Fruit fly (Drosophila melanogaster): ENCODE data around the gene CG15879.

The CG15879 gene

dm6 chr3L:2164031-2164537, 4.8 kb downstream of the CG15879 start (continued):
- peak; percentile 32 for TF ChIP-seq Six4 (GFP tag; optimal IDR thresholded peaks at IDR 0.05)
- TF ChIP-seq slou (GFP tag; optimal IDR thresholded peaks at IDR 0.05), result no peak
- no peak for TF ChIP-seq Adf1 (GFP tag; IDR thresholded peaks at IDR 0.05)
- TF ChIP-seq Xrp1 (GFP tag; IDR thresholded peaks at IDR 0.05), result peak; percentile 72; the same call in 1 of the 2 replicates
- no peak for TF ChIP-seq CG4707 (GFP tag; optimal IDR thresholded peaks at IDR 0.05)
- TF ChIP-seq Pdp1 (GFP tag; optimal IDR thresholded peaks at IDR 0.05), result peak in 1 of 2 experiments; percentile 24
- peak; percentile 70 for TF ChIP-seq phol (tag; optimal IDR thresholded peaks at IDR 0.05)
- TF ChIP-seq danr (GFP tag; IDR thresholded peaks at IDR 0.05), result peak; percentile 48; the same call in 1 of the 2 replicates
- TF ChIP-seq CG10654 (GFP tag; optimal IDR thresholded peaks at IDR 0.05), result peak; percentile 35
- TF ChIP-seq pan (optimal IDR thresholded peaks at IDR 0.05), result no peak
- TF ChIP-seq pan (GFP tag; optimal IDR thresholded peaks at IDR 0.05 in 1 of 2, IDR thresholded peaks at IDR 0.05 in 1 of 2), result peak in 1 of 2 experiments; percentile 62
- no peak for TF ChIP-seq Optix (GFP tag; IDR thresholded peaks at IDR 0.05)
- TF ChIP-seq prd (optimal IDR thresholded peaks at IDR 0.05), result no peak
- peak; percentile 67; the same call in 2 of the 3 replicates for TF ChIP-seq prd (GFP tag; IDR thresholded peaks at IDR 0.05)
- no peak for TF ChIP-seq CG3065 (GFP tag; optimal IDR thresholded peaks at IDR 0.05)
- no peak for TF ChIP-seq CG6272 (GFP tag; IDR thresholded peaks at IDR 0.05)
- TF ChIP-seq CG17328 (GFP tag; IDR thresholded peaks at IDR 0.05), result peak; percentile 56
- TF ChIP-seq TFAM (GFP tag; optimal IDR thresholded peaks at IDR 0.05), result no peak
- no peak for TF ChIP-seq Opbp (GFP tag; IDR thresholded peaks at IDR 0.05; ENCODE audit: partially characterized antibody)
- peak; percentile 61; the same call in 2 of the 3 replicates for TF ChIP-seq CG34422 (GFP tag; IDR thresholded peaks at IDR 0.05)
- TF ChIP-seq kay (GFP tag; optimal IDR thresholded peaks at IDR 0.05), result no peak
- peak; percentile 13 for TF ChIP-seq CG4424 (GFP tag; optimal IDR thresholded peaks at IDR 0.05)
- no peak for TF ChIP-seq D (optimal IDR thresholded peaks at IDR 0.05)
- peak; percentile 64 for TF ChIP-seq D (GFP tag; optimal IDR thresholded peaks at IDR 0.05)
- no peak for TF ChIP-seq kni (GFP tag; optimal IDR thresholded peaks at IDR 0.05)
- no peak for TF ChIP-seq Usf (GFP tag; optimal IDR thresholded peaks at IDR 0.05)
- no peak for TF ChIP-seq pb (GFP tag; optimal IDR thresholded peaks at IDR 0.05)
- TF ChIP-seq rib (GFP tag; IDR thresholded peaks at IDR 0.05), result no peak
- TF ChIP-seq CG17359 (tag; optimal IDR thresholded peaks at IDR 0.05), result peak; percentile 40
- no peak for TF ChIP-seq nau (GFP tag; optimal IDR thresholded peaks at IDR 0.05)
- TF ChIP-seq NC2β (GFP tag; optimal IDR thresholded peaks at IDR 0.05), result no peak
- TF ChIP-seq exex (tag; optimal IDR thresholded peaks at IDR 0.05), result no peak
- no peak for TF ChIP-seq al (GFP tag; IDR thresholded peaks at IDR 0.05)
- no peak for TF ChIP-seq CG15073 (GFP tag; optimal IDR thresholded peaks at IDR 0.05)
- no peak for TF ChIP-seq br (optimal IDR thresholded peaks at IDR 0.05)
- TF ChIP-seq Ets65A (GFP tag), result peak; percentile 82
- TF ChIP-seq CG31224 (GFP tag; IDR thresholded peaks at IDR 0.05), result no peak
- TF ChIP-seq Abd-B (GFP tag; optimal IDR thresholded peaks at IDR 0.05), result peak; percentile 8
- TF ChIP-seq chn (GFP tag; optimal IDR thresholded peaks at IDR 0.05), result no peak
- peak; percentile 74 for TF ChIP-seq zfh1 (GFP tag; IDR thresholded peaks at IDR 0.05)
- no peak for TF ChIP-seq CG1024 (GFP tag; IDR thresholded peaks at IDR 0.05)
- TF ChIP-seq grn (GFP tag; optimal IDR thresholded peaks at IDR 0.05), result no peak
- TF ChIP-seq ttk (GFP tag; IDR thresholded peaks at IDR 0.05), result 0 out of 2 replicates have a peak, but pooled peaks have one; percentile 41
- peak in 1 of 2 experiments; percentile 14 for TF ChIP-seq chif (GFP tag; optimal IDR thresholded peaks at IDR 0.05)
- no peak for TF ChIP-seq run (tag; optimal IDR thresholded peaks at IDR 0.05)
- TF ChIP-seq CG43689 (GFP tag; IDR thresholded peaks at IDR 0.05), result no peak
- no peak for TF ChIP-seq CG4617 (GFP tag; optimal IDR thresholded peaks at IDR 0.05; ENCODE audit: borderline replicate concordance)
- TF ChIP-seq CG9437 (GFP tag; optimal IDR thresholded peaks at IDR 0.05), result no peak
- peak; percentile 50; the same call in 2 of the 3 replicates for TF ChIP-seq row (GFP tag; IDR thresholded peaks at IDR 0.05)
- TF ChIP-seq mld (GFP tag; IDR thresholded peaks at IDR 0.05; ENCODE audit: partially characterized antibody), result no peak
- no peak for TF ChIP-seq HLHmδ (GFP tag; optimal IDR thresholded peaks at IDR 0.05)
- peak; percentile 67 for TF ChIP-seq CG18262 (tag; optimal IDR thresholded peaks at IDR 0.05)
- no peak for TF ChIP-seq B-H2 (GFP tag; optimal IDR thresholded peaks at IDR 0.05)

All from whole organism, embryonic.